Worm (Caenorhabditis elegans) whole organism, L3 larva: ENCODE results near the gene C54D10.5.

ENCODE experiments used
- R02D3.7 ChIP-seq: fragments of 150-350 bp; optimal IDR thresholded peaks from 2 replicates; lab custom pipeline; 2014; ENCODE audit warnings: missing biosample characterization, missing genetic modification characterization
- ZK546.5 ChIP-seq: sonication (generic microtip); optimal IDR thresholded peaks from 2 replicates; lab custom pipeline; 2017; ENCODE audit warnings: missing biosample characterization, missing genetic modification characterization
- aly-2 ChIP-seq: fragments of 150-350 bp; optimal IDR thresholded peaks from 2 replicates; lab custom pipeline; 2014; ENCODE audit warnings: missing biosample characterization, missing genetic modification characterization
- ama-1 ChIP-seq: fragments of 150-350 bp; optimal IDR thresholded peaks from 2 replicates; lab custom pipeline; 2018
- ceh-16 ChIP-seq: sonication (generic microtip); optimal IDR thresholded peaks from 2 replicates; lab custom pipeline; 2017; ENCODE audit warnings: missing biosample characterization, missing genetic modification characterization
- ceh-82 ChIP-seq: fragments of 150-350 bp; optimal IDR thresholded peaks from 2 replicates; lab custom pipeline; 2014; ENCODE audit warnings: missing biosample characterization, missing genetic modification characterization
- ceh-9 ChIP-seq: sonication (generic microtip); optimal IDR thresholded peaks from 2 replicates; lab custom pipeline; 2018; ENCODE audit warnings: missing biosample characterization, missing genetic modification characterization
- egl-27 ChIP-seq: sonication (generic microtip); optimal IDR thresholded peaks from 4 replicates; lab custom pipeline; 2017; ENCODE audit warnings: missing biosample characterization, missing genetic modification reagents, missing genetic modification characterization
- elt-3 ChIP-seq, 3 experiments: fragments of 150-350 bp in 1 of 3; sonication (generic microtip) in 2 of 3; optimal IDR thresholded peaks; 2 replicates in 2 of 3; 4 replicates in 1 of 3; lab custom pipeline; 2014 to 2017; ENCODE audit warnings: missing biosample characterization in 3 of 3, missing genetic modification characterization in 3 of 3
- eor-1 ChIP-seq, 2 experiments: fragments of 150-350 bp; optimal IDR thresholded peaks; 2 replicates each; lab custom pipeline; 2014 to 2018; ENCODE audit warnings: missing biosample characterization in 2 of 2, missing genetic modification characterization in 2 of 2
- fkh-10 ChIP-seq: sonication (generic microtip); optimal IDR thresholded peaks from 2 replicates; lab custom pipeline; 2017; ENCODE audit warnings: missing biosample characterization, missing genetic modification reagents, missing genetic modification characterization
- fkh-2 ChIP-seq: fragments of 150-350 bp; optimal IDR thresholded peaks from 2 replicates; lab custom pipeline; 2014; ENCODE audit warnings: missing biosample characterization, missing genetic modification reagents, missing genetic modification characterization
- fos-1 ChIP-seq: fragments of 150-350 bp; optimal IDR thresholded peaks from 2 replicates; lab custom pipeline; 2014; ENCODE audit warnings: missing biosample characterization, missing genetic modification characterization
- jun-1 ChIP-seq: fragments of 150-350 bp; optimal IDR thresholded peaks from 2 replicates; lab custom pipeline; 2014; ENCODE audit warnings: missing biosample characterization, missing genetic modification reagents, missing genetic modification characterization
- lin-15B ChIP-seq: fragments of 150-350 bp; optimal IDR thresholded peaks from 2 replicates; lab custom pipeline; 2014; ENCODE audit warnings: missing biosample characterization, missing genetic modification characterization
- lin-39 ChIP-seq: fragments of 150-350 bp; optimal IDR thresholded peaks from 2 replicates; lab custom pipeline; 2018; ENCODE audit warnings: missing biosample characterization, missing genetic modification reagents, missing genetic modification characterization
- lsy-12 ChIP-seq: sonication (generic microtip); optimal IDR thresholded peaks from 2 replicates; lab custom pipeline; 2016; ENCODE audit warnings: mild to moderate bottlenecking, missing genetic modification characterization, missing compliant biosample characterization
- nfya-1 ChIP-seq: sonication (generic microtip); optimal IDR thresholded peaks from 2 replicates; lab custom pipeline; 2017; ENCODE audit warnings: missing genetic modification characterization, mild to moderate bottlenecking, missing compliant biosample characterization, antibody characterized with exemption, moderate library complexity; ENCODE audit not compliant: insufficient read depth
- nhr-11 ChIP-seq: fragments of 150-350 bp; optimal IDR thresholded peaks from 2 replicates; lab custom pipeline; 2014; ENCODE audit warnings: missing biosample characterization, missing genetic modification characterization
- nhr-12 ChIP-seq: fragments of 150-350 bp; optimal IDR thresholded peaks from 2 replicates; lab custom pipeline; 2014; ENCODE audit warnings: missing biosample characterization, missing genetic modification characterization
- nhr-23 ChIP-seq: fragments of 150-350 bp; optimal IDR thresholded peaks from 2 replicates; lab custom pipeline; 2014; ENCODE audit warnings: missing biosample characterization, missing genetic modification reagents, missing genetic modification characterization
- nhr-25 ChIP-seq: sonication (generic microtip); optimal IDR thresholded peaks from 2 replicates; lab custom pipeline; 2017; ENCODE audit warnings: missing biosample characterization, missing genetic modification characterization
- nhr-43 ChIP-seq: sonication (generic microtip); optimal IDR thresholded peaks from 2 replicates; lab custom pipeline; 2016; ENCODE audit warnings: mild to moderate bottlenecking, missing genetic modification characterization, missing compliant biosample characterization; ENCODE audit not compliant: poor library complexity, severe bottlenecking
- nhr-67 ChIP-seq: fragments of 150-350 bp; optimal IDR thresholded peaks from 2 replicates; lab custom pipeline; 2014; ENCODE audit warnings: missing biosample characterization, missing genetic modification characterization
- nhr-77 ChIP-seq: fragments of 150-350 bp; optimal IDR thresholded peaks from 2 replicates; lab custom pipeline; 2014; ENCODE audit warnings: missing biosample characterization, missing genetic modification characterization
- pha-4 ChIP-seq: fragments of 150-350 bp; optimal IDR thresholded peaks from 2 replicates; lab custom pipeline; 2014; ENCODE audit warnings: missing biosample characterization, missing genetic modification reagents, missing genetic modification characterization
- pqm-1 ChIP-seq: fragments of 150-350 bp; optimal IDR thresholded peaks from 2 replicates; lab custom pipeline; 2017; ENCODE audit warnings: missing biosample characterization, missing genetic modification characterization, inconsistent platforms
- skn-1 ChIP-seq: fragments of 150-350 bp; optimal IDR thresholded peaks from 2 replicates; lab custom pipeline; 2014; ENCODE audit warnings: missing biosample characterization, missing genetic modification characterization
- snpc-4 ChIP-seq: fragments of 150-350 bp; optimal IDR thresholded peaks from 2 replicates; lab custom pipeline; 2014; ENCODE audit warnings: missing biosample characterization, missing genetic modification characterization
- unc-39 ChIP-seq: sonication (generic microtip); optimal IDR thresholded peaks from 4 replicates; lab custom pipeline; 2017; ENCODE audit warnings: missing biosample characterization, missing genetic modification characterization
- zag-1 ChIP-seq: fragments of 150-350 bp; optimal IDR thresholded peaks from 2 replicates; lab custom pipeline; 2014; ENCODE audit warnings: missing biosample characterization, missing genetic modification characterization
- ztf-11 ChIP-seq: fragments of 150-350 bp; optimal IDR thresholded peaks from 2 replicates; lab custom pipeline; 2014; ENCODE audit warnings: missing biosample characterization, missing genetic modification characterization
- ztf-4 ChIP-seq: fragments of 150-350 bp; optimal IDR thresholded peaks from 2 replicates; lab custom pipeline; 2014; ENCODE audit warnings: missing biosample characterization, missing genetic modification characterization

The C54D10.5 gene

DNA sequence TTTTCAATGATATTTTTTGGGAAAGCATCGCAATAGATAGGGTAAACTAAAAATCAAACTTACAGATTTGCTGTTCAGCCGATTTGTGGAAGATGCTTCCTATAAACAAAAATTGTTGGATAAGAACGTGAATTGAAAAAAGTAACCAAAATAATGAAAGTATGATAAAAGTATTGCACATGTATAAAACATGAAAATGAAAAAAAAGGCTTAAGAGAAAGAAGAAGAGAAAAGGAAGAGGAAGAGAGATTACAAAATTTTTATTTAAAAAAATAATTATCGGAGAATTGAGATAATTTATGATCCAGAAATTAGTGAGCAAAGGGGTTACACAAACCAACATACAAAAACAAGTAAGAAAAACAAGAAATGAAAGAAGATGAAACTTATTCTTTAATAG, 12.3 kb downstream of the C54D10.5 start, which contains the start of gene pals-37:
pals-37 (minus strand) TSS at position 101 of the 400 bp plus-strand sequence.
- TF ChIP-seq lin-15B (tag; lab: Kevin White, UChicago), result no peak
- no peak for TF ChIP-seq lin-39 (tag; lab: Kevin White, UChicago)
- TF ChIP-seq nhr-12 (tag; lab: Kevin White, UChicago), result no peak
- no peak for TF ChIP-seq snpc-4
- TF ChIP-seq egl-27 (tag; lab: Kevin White, UChicago), result no peak
- no peak for TF ChIP-seq nhr-23 (tag; lab: Kevin White, UChicago)
- no peak for TF ChIP-seq lsy-12 (tag; lab: Kevin White, UChicago)
- no peak for TF ChIP-seq aly-2 (tag; lab: Kevin White, UChicago)
- no peak for TF ChIP-seq nhr-77
- no peak for TF ChIP-seq ZK546.5
- TF ChIP-seq fkh-2 (tag; lab: Kevin White, UChicago), result no peak
- TF ChIP-seq jun-1 (tag; lab: Kevin White, UChicago), result no peak
- no peak for TF ChIP-seq unc-39
- TF ChIP-seq, all 47 proteins: peak for 0

DNA sequence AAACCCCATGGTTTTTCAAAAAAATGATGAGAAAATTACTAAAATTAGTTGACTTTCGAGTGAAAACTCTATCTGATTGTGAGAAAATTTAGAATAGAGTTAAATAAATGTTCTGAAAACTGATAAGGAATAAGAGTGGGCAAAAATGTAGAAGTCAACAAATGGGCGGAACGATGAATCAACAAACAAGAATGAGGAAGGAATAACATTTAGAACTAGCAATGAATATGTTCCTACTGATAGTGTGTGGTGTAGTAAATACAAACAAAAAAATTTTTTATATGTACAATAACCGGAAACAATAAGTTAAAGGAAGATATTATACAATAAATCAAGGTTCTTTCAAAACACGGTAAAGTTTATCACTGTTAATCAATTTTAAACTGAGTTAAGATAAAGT, 14.6 kb downstream of the C54D10.5 start, which contains the start of gene pals-39:
pals-39 (minus strand) TSS at position 101 of the 400 bp plus-strand sequence.
- TF ChIP-seq pha-4 (tag; lab: Kevin White, UChicago) (peak; percentile 39), pqm-1 (peak; percentile 30), ceh-16 (no peak), ama-1 (no peak)

DNA sequence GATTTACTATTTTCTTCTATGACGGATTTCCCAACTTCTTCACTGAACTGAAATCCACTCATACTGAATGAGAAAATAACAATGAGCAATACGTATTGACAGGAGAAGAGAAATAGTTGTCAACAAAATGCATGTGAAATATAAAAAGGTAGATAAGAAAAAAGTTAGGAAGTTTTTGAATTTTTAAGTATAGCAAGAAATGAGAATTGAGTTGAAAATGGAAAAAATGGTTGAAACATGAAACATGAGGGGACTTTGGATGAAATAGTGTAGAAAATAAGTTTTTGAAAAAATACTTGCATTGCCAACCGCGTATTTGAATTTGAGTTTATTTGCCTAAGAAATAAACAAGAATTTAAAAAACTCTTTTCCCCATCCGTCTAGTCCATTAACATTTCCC, 17.8 kb downstream of the C54D10.5 start, which contains the start of the genes pals-38 and C54D10.9:
pals-38 (minus strand) TSS at position 101 of the 400 bp plus-strand sequence.
C54D10.9 (plus strand) TSS at position 259 of the 400 bp plus-strand sequence.
- TF ChIP-seq ceh-9 (tag; lab: Kevin White, UChicago) (no peak), lsy-12 (tag; lab: Kevin White, UChicago) (no peak), snpc-4 (no peak), ama-1 (no peak), ztf-4 (no peak), zag-1 (tag; lab: Kevin White, UChicago) (no peak), fkh-10 (GFP tag; lab: Kevin White, UChicago) (no peak), ceh-16 (no peak), nfya-1 (tag; lab: Kevin White, UChicago) (no peak), nhr-67 (tag; lab: Kevin White, UChicago) (no peak), aly-2 (tag; lab: Kevin White, UChicago) (no peak)

DNA sequence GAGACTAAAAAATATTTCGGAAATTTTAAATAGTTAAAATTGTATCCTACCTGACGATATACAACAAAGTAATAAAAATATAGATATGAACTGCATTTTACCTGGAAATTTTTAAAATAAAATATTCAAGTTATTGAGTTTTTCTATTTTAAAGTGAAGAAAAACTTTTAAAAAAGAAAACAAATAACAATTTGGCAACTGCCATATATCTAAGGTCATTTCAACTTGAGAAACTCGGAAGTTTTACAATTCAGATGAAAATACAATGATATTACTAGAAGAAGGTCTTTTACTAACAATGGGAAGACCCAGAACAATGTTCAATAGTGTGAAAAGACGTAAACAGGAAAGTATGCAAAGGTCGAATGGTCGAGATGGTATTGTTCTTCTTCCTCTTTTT, 20.8 kb downstream of the C54D10.5 start, which contains the start of gene C54D10.10:
C54D10.10 (minus strand) TSS at position 101 of the 400 bp plus-strand sequence.
- TF ChIP-seq skn-1 (tag; lab: Kevin White, UChicago) (no peak), lsy-12 (tag; lab: Kevin White, UChicago) (no peak), ceh-82 (tag; lab: Kevin White, UChicago) (no peak), nhr-12 (tag; lab: Kevin White, UChicago) (no peak), ztf-11 (no peak), elt-3 (tag; optimal IDR thresholded peaks at IDR 0.05; lab: Kevin White, UChicago) (no peak), fos-1 (no peak), nhr-23 (tag; lab: Kevin White, UChicago) (no peak), nfya-1 (tag; lab: Kevin White, UChicago) (no peak), snpc-4 (no peak), nhr-11 (no peak), jun-1 (tag; lab: Kevin White, UChicago) (no peak), eor-1 (tag; optimal IDR thresholded peaks at IDR 0.05; lab: Kevin White, UChicago) (no peak), nhr-43 (no peak), nhr-25 (tag; lab: Kevin White, UChicago) (no peak)

DNA sequence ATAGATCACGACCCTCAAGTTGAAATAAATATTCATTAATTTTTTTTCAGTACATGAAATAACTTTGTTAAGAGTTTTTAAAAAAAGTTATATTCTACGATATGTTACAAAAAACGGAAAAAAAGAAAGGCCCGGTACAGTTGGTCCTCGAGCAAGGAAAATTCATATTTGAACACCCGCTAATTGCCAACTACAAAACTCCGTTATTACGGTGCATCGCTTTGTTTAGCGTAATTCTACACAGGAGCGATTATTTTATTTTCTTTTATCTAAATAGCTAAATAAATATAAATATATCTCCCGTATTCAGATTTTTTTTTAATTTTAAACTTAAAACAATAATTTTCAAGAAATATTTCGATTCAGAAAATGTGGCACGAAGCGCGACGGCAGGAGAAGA, 21.3 kb downstream of the C54D10.5 start, which contains the start of gene F28C1.1:
F28C1.1 (plus strand) TSS at position 365 of the 400 bp plus-strand sequence.
- TF ChIP-seq nhr-11, result no peak
- TF ChIP-seq R02D3.7 (tag; lab: Kevin White, UChicago), result peak; percentile 66
- peak; percentile 33 for TF ChIP-seq pha-4 (tag; lab: Kevin White, UChicago)
- no peak for TF ChIP-seq elt-3 (tag; optimal IDR thresholded peaks at IDR 0.05; lab: Kevin White, UChicago)
- no peak for TF ChIP-seq fos-1
- TF ChIP-seq nfya-1 (tag; lab: Kevin White, UChicago), result peak; percentile 46
